Fruit fly (Drosophila melanogaster) whole organism, adult: ENCODE measurements around the gene TfIIA-S.

Source experiments
- CG11617 ChIP-seq: fragments of 200-800 bp; sonication (Bioruptor generic); optimal IDR thresholded peaks from 2 replicates; lab custom pipeline; 2017; ENCODE audit warnings: mild to moderate bottlenecking, missing biosample characterization, missing genetic modification reagents, missing genetic modification characterization
- CG12768 ChIP-seq: fragments of 200-800 bp; sonication (Bioruptor generic); optimal IDR thresholded peaks from 2 replicates; lab custom pipeline; 2017; ENCODE audit warnings: missing biosample characterization, missing genetic modification characterization, mild to moderate bottlenecking, moderate library complexity, missing genetic modification reagents
- CG14711 ChIP-seq: fragments of 200-800 bp; sonication (Bioruptor generic); optimal IDR thresholded peaks from 2 replicates; lab custom pipeline; 2018; ENCODE audit warnings: missing biosample characterization, mild to moderate bottlenecking, missing genetic modification characterization, moderate library complexity
- CG1620 ChIP-seq: fragments of 200-800 bp; sonication (Bioruptor generic); optimal IDR thresholded peaks from 2 replicates; lab custom pipeline; 2016; ENCODE audit warnings: missing biosample characterization, missing genetic modification characterization
- CG33017 ChIP-seq: fragments of 200-800 bp; sonication (Bioruptor generic); optimal IDR thresholded peaks from 2 replicates; lab custom pipeline; 2018; ENCODE audit warnings: missing biosample characterization, mild to moderate bottlenecking, missing genetic modification characterization, moderate library complexity
- CG5204 ChIP-seq: fragments of 200-800 bp; sonication (Bioruptor generic); optimal IDR thresholded peaks from 2 replicates; lab custom pipeline; 2016; ENCODE audit warnings: missing biosample characterization, missing genetic modification characterization
- CG7045 ChIP-seq: fragments of 200-800 bp; sonication (Bioruptor generic); optimal IDR thresholded peaks from 2 replicates; lab custom pipeline; 2017; ENCODE audit warnings: missing biosample characterization, mild to moderate bottlenecking, missing genetic modification characterization
- CG7101 ChIP-seq: fragments of 200-800 bp; sonication (Bioruptor generic); optimal IDR thresholded peaks from 2 replicates; lab custom pipeline; 2018; ENCODE audit warnings: missing biosample characterization, mild to moderate bottlenecking, missing genetic modification characterization, moderate library complexity
- Clk ChIP-seq: fragments of 200-800 bp; sonication (Bioruptor generic); optimal IDR thresholded peaks from 2 replicates; lab custom pipeline; 2017; ENCODE audit warnings: missing biosample characterization, missing genetic modification characterization
- Crg-1 ChIP-seq: fragments of 200-800 bp; sonication (Bioruptor generic); optimal IDR thresholded peaks from 2 replicates; lab custom pipeline; 2016; ENCODE audit warnings: missing biosample characterization, missing genetic modification characterization
- Hr96 ChIP-seq: fragments of 200-800 bp; sonication (Bioruptor generic); optimal IDR thresholded peaks from 2 replicates; lab custom pipeline; 2016; ENCODE audit warnings: missing biosample characterization, missing genetic modification characterization
- Mnt ChIP-seq: fragments of 200-800 bp; sonication (Bioruptor generic); optimal IDR thresholded peaks from 2 replicates; lab custom pipeline; 2016; ENCODE audit warnings: missing biosample characterization, mild to moderate bottlenecking, missing genetic modification characterization
- bab1 ChIP-seq: fragments of 200-800 bp; sonication (Bioruptor generic); optimal IDR thresholded peaks from 3 replicates; lab custom pipeline; 2019; ENCODE audit warnings: missing biosample characterization, mild to moderate bottlenecking, missing genetic modification characterization, moderate library complexity
- cic ChIP-seq: fragments of 200-800 bp; sonication (Bioruptor generic); optimal IDR thresholded peaks from 2 replicates; lab custom pipeline; 2017; ENCODE audit warnings: missing biosample characterization, mild to moderate bottlenecking, missing genetic modification characterization, moderate library complexity
- cnc ChIP-seq, 2 experiments: fragments of >200 bp; optimal IDR thresholded peaks; 2 replicates each; lab custom pipeline; 2017
- kay ChIP-seq: fragments of 200-800 bp; sonication (Bioruptor generic); peaks from one replicate; lab custom pipeline; 2016; ENCODE audit warnings: missing biosample characterization, missing genetic modification characterization, borderline replicate concordance
- ovo ChIP-seq: fragments of 200-800 bp; sonication (Bioruptor generic); optimal IDR thresholded peaks from 2 replicates; lab custom pipeline; 2016; ENCODE audit warnings: missing biosample characterization, missing genetic modification characterization
- pad ChIP-seq: fragments of 200-800 bp; sonication (Bioruptor generic); optimal IDR thresholded peaks from 3 replicates; lab custom pipeline; 2017; ENCODE audit warnings: missing biosample characterization, missing genetic modification characterization, mild to moderate bottlenecking, moderate library complexity, missing genetic modification reagents
- tj ChIP-seq: fragments of 200-800 bp; sonication (Bioruptor generic); optimal IDR thresholded peaks from 3 replicates; lab custom pipeline; 2017; ENCODE audit warnings: missing biosample characterization, mild to moderate bottlenecking, missing genetic modification characterization, moderate library complexity
- toe ChIP-seq: fragments of 200-800 bp; sonication (Bioruptor generic); optimal IDR thresholded peaks from 2 replicates; lab custom pipeline; 2016; ENCODE audit warnings: missing biosample characterization, missing genetic modification characterization

TfIIA-S gene

dm6 chr3R:23887572-23887971 lies 3.3 kb downstream of the TfIIA-S start:
- TF ChIP-seq toe (GFP tag; lab: Kevin White, UChicago) (no peak), CG7045 (GFP tag; lab: Kevin White, UChicago) (no peak), CG14711 (tag; lab: Kevin White, UChicago) (no peak), CG33017 (tag; lab: Kevin White, UChicago) (no peak), Mnt (GFP tag; lab: Kevin White, UChicago) (no peak), CG1620 (GFP tag; lab: Kevin White, UChicago) (no peak), CG12768 (GFP tag; lab: Kevin White, UChicago) (no peak), cnc (optimal IDR thresholded peaks at IDR 0.05; lab: Kevin White, UChicago) (no peak), bab1 (no peak), ovo (GFP tag; lab: Kevin White, UChicago) (no peak), Hr96 (GFP tag; lab: Kevin White, UChicago) (no peak), CG7101 (no peak), CG5204 (GFP tag; lab: Kevin White, UChicago) (no peak), CG11617 (GFP tag; lab: Kevin White, UChicago) (no peak), tj (GFP tag; lab: Kevin White, UChicago) (no peak), pad (GFP tag; lab: Kevin White, UChicago) (no peak), cic (GFP tag; lab: Kevin White, UChicago) (no peak), Crg-1 (GFP tag; lab: Kevin White, UChicago) (no peak)

dm6 chr3R:23887096-23887421 lies 3.8 kb downstream of the TfIIA-S start:
- TF ChIP-seq CG7045 (GFP tag; lab: Kevin White, UChicago), result peak; percentile 64
- TF ChIP-seq ovo (GFP tag; lab: Kevin White, UChicago), result no peak
- peak; percentile 88 for TF ChIP-seq CG7101
- TF ChIP-seq CG11617 (GFP tag; lab: Kevin White, UChicago), result peak; percentile 56
- peak; percentile 66 for TF ChIP-seq kay (GFP tag; lab: Kevin White, UChicago)
- TF ChIP-seq CG14711 (tag; lab: Kevin White, UChicago), result peak; percentile 90
- peak; percentile 47 for TF ChIP-seq CG1620 (GFP tag; lab: Kevin White, UChicago)
- peak; percentile 51 for TF ChIP-seq pad (GFP tag; lab: Kevin White, UChicago)
- TF ChIP-seq Hr96 (GFP tag; lab: Kevin White, UChicago), result no peak
- peak; percentile 60 for TF ChIP-seq Crg-1 (GFP tag; lab: Kevin White, UChicago)
- peak; percentile 88 for TF ChIP-seq tj (GFP tag; lab: Kevin White, UChicago)
- TF ChIP-seq Mnt (GFP tag; lab: Kevin White, UChicago), result no peak
- TF ChIP-seq Clk, result no peak
- TF ChIP-seq CG12768 (GFP tag; lab: Kevin White, UChicago), result peak; percentile 44
- TF ChIP-seq CG33017 (tag; lab: Kevin White, UChicago), result peak; percentile 74
- TF ChIP-seq bab1, result peak; percentile 97

- TF ChIP-seq CG7101, result peak; percentile 71
- peak; percentile 53 for TF ChIP-seq CG11617 (GFP tag; lab: Kevin White, UChicago)
- no peak for TF ChIP-seq Clk
- no peak for TF ChIP-seq toe (GFP tag; lab: Kevin White, UChicago)
- TF ChIP-seq pad (GFP tag; lab: Kevin White, UChicago), result peak; percentile 82
- TF ChIP-seq CG14711 (tag; lab: Kevin White, UChicago), result peak; percentile 70
- peak; percentile 11 for TF ChIP-seq CG5204 (GFP tag; lab: Kevin White, UChicago)
- peak; percentile 20 for TF ChIP-seq Mnt (GFP tag; lab: Kevin White, UChicago)
- peak; percentile 37 for TF ChIP-seq Hr96 (GFP tag; lab: Kevin White, UChicago)
- peak; percentile 90 for TF ChIP-seq bab1
- no peak for TF ChIP-seq CG7045 (GFP tag; lab: Kevin White, UChicago)
- no peak for TF ChIP-seq kay (GFP tag; lab: Kevin White, UChicago)
- peak; percentile 2 for TF ChIP-seq CG33017 (tag; lab: Kevin White, UChicago)
- TF ChIP-seq CG1620 (GFP tag; lab: Kevin White, UChicago), result peak; percentile 44
- no peak for TF ChIP-seq ovo (GFP tag; lab: Kevin White, UChicago)
- no peak for TF ChIP-seq cic (GFP tag; lab: Kevin White, UChicago)
- no peak for TF ChIP-seq cnc (optimal IDR thresholded peaks at IDR 0.05; lab: Kevin White, UChicago)
- TF ChIP-seq tj (GFP tag; lab: Kevin White, UChicago), result no peak
- TF ChIP-seq Crg-1 (GFP tag; lab: Kevin White, UChicago), result no peak
- TF ChIP-seq CG12768 (GFP tag; lab: Kevin White, UChicago), result no peak
Measured at dm6 chr3R:23886270-23887095, 4.4 kb downstream of the TfIIA-S start.

dm6 chr3R:23885660-23886059 lies 5.2 kb downstream of the TfIIA-S start:
- TF ChIP-seq bab1 (no peak), cic (GFP tag; lab: Kevin White, UChicago) (no peak), tj (GFP tag; lab: Kevin White, UChicago) (peak; percentile 87), toe (GFP tag; lab: Kevin White, UChicago) (no peak)

dm6 chr3R:23885182-23885581 lies 5.7 kb downstream of the TfIIA-S start:
- TF ChIP-seq Crg-1 (GFP tag; lab: Kevin White, UChicago) (no peak), ovo (GFP tag; lab: Kevin White, UChicago) (no peak)
